Worm (Caenorhabditis elegans): ENCODE data around the gene pqn-51.

Gene pqn-51

ce11 chrV:5049333-5049942, at the start of gene pqn-51, which contains the start of gene K11D12.14:
pqn-51 (plus strand) TSS chrV:5049607.
K11D12.14 (plus strand) TSS chrV:5049636.
- peak; percentile 84 for TF ChIP-seq fkh-10 (GFP tag; optimal IDR thresholded peaks at IDR 0.05)
- no peak for TF ChIP-seq aly-2 (tag; optimal IDR thresholded peaks at IDR 0.05)
- TF ChIP-seq nfya-1 (tag; optimal IDR thresholded peaks at IDR 0.05; ENCODE audit: insufficient read depth), result peak; percentile 95
- peak; percentile 89 for TF ChIP-seq egl-5 (tag; optimal IDR thresholded peaks at IDR 0.05)
- no peak for TF ChIP-seq mdl-1 (tag; optimal IDR thresholded peaks at IDR 0.05)
- TF ChIP-seq eor-1 (tag; optimal IDR thresholded peaks at IDR 0.05), result peak in 1 of 2 experiments; percentile 27
- peak in 1 of 3 experiments; percentile 12 for TF ChIP-seq elt-3 (tag; optimal IDR thresholded peaks at IDR 0.05)
- no peak for TF ChIP-seq nhr-237 (tag; optimal IDR thresholded peaks at IDR 0.05)
- TF ChIP-seq tbx-2 (tag; optimal IDR thresholded peaks at IDR 0.05), result peak; percentile 85
- TF ChIP-seq nhr-67 (tag; optimal IDR thresholded peaks at IDR 0.05), result no peak
- TF ChIP-seq skn-1 (tag; optimal IDR thresholded peaks at IDR 0.05), result peak; percentile 77
- TF ChIP-seq ceh-16 (tag; optimal IDR thresholded peaks at IDR 0.05), result no peak
- no peak for TF ChIP-seq nhr-12 (tag; optimal IDR thresholded peaks at IDR 0.05)
- TF ChIP-seq ceh-82 (tag; optimal IDR thresholded peaks at IDR 0.05), result peak; percentile 61
- TF ChIP-seq ztf-4 (tag; optimal IDR thresholded peaks at IDR 0.05), result peak; percentile 43
- peak; percentile 81 for TF ChIP-seq pqm-1 (tag; optimal IDR thresholded peaks at IDR 0.05)
- TF ChIP-seq nhr-43 (tag; optimal IDR thresholded peaks at IDR 0.05; ENCODE audit: poor library complexity, severe bottlenecking), result peak; percentile 79
- no peak for TF ChIP-seq nhr-76 (tag; optimal IDR thresholded peaks at IDR 0.05)
- peak; percentile 2 for TF ChIP-seq ztf-11 (tag; optimal IDR thresholded peaks at IDR 0.05)
- peak; percentile 38 for TF ChIP-seq hmg-11 (tag; optimal IDR thresholded peaks at IDR 0.05)
- TF ChIP-seq lin-39 (tag; optimal IDR thresholded peaks at IDR 0.05), result peak; percentile 85
- peak; percentile 74 for TF ChIP-seq ceh-28 (tag; optimal IDR thresholded peaks at IDR 0.05)
- no peak for TF ChIP-seq mml-1 (tag; optimal IDR thresholded peaks at IDR 0.05)
- TF ChIP-seq lin-15B (tag; optimal IDR thresholded peaks at IDR 0.05), result peak; percentile 90
- no peak for TF ChIP-seq fos-1 (tag; optimal IDR thresholded peaks at IDR 0.05)
- TF ChIP-seq elt-2 (tag; optimal IDR thresholded peaks at IDR 0.05), result peak; percentile 85
- TF ChIP-seq unc-62 (GFP tag; optimal IDR thresholded peaks at IDR 0.05), result peak; percentile 57
- peak; percentile 77 for TF ChIP-seq lsy-12 (tag; optimal IDR thresholded peaks at IDR 0.05)
- TF ChIP-seq jun-1 (tag; optimal IDR thresholded peaks at IDR 0.05), result peak; percentile 95
- no peak for TF ChIP-seq ceh-9 (tag; optimal IDR thresholded peaks at IDR 0.05)
- TF ChIP-seq daf-12 (tag; optimal IDR thresholded peaks at IDR 0.05), result no peak
- no peak for TF ChIP-seq fkh-2 (tag; optimal IDR thresholded peaks at IDR 0.05)
- TF ChIP-seq unc-39 (tag; optimal IDR thresholded peaks at IDR 0.05), result no peak
- peak; percentile 59 for TF ChIP-seq snpc-4 (tag; optimal IDR thresholded peaks at IDR 0.05)
- no peak for TF ChIP-seq nhr-28 (tag; optimal IDR thresholded peaks at IDR 0.05)
- TF ChIP-seq nhr-11 (tag; optimal IDR thresholded peaks at IDR 0.05), result peak; percentile 86
- TF ChIP-seq egl-27 (tag; optimal IDR thresholded peaks at IDR 0.05), result peak; percentile 26
- peak; percentile 61 for TF ChIP-seq R02D3.7 (tag; optimal IDR thresholded peaks at IDR 0.05)
- TF ChIP-seq pha-4 (tag; optimal IDR thresholded peaks at IDR 0.05), result peak; percentile 94
- TF ChIP-seq sea-2 (GFP tag; optimal IDR thresholded peaks at IDR 0.05), result peak; percentile 91
- peak; percentile 9 for TF ChIP-seq zag-1 (tag; optimal IDR thresholded peaks at IDR 0.05)
- peak; percentile 88 for TF ChIP-seq nhr-23 (tag; optimal IDR thresholded peaks at IDR 0.05)
- peak; percentile 72 for TF ChIP-seq elt-1 (tag; optimal IDR thresholded peaks at IDR 0.05)
- TF ChIP-seq nhr-77 (tag; optimal IDR thresholded peaks at IDR 0.05), result peak; percentile 49
- peak; percentile 94 for TF ChIP-seq nhr-25 (tag; optimal IDR thresholded peaks at IDR 0.05)
- peak; percentile 77 for TF ChIP-seq ZK546.5 (tag; optimal IDR thresholded peaks at IDR 0.05)
- TF ChIP-seq ama-1 (optimal IDR thresholded peaks at IDR 0.05), result peak; percentile 96

Data from whole organism, L3 larva.